Fruit fly (Drosophila melanogaster) whole organism, embryonic: ENCODE measurements around the gene Cpr23B.

Experiments
- Atf3 ChIP-seq: fragments of 200-800 bp; sonication (Bioruptor generic); optimal IDR thresholded peaks from 3 replicates; lab custom pipeline; 2016; ENCODE audit warnings: missing biosample characterization, missing genetic modification characterization
- CG1024 ChIP-seq: fragments of 200-800 bp; sonication (Bioruptor generic); IDR thresholded peaks from 2 replicates; pipeline ENCODE4 v1.3.6; 2022; ENCODE audit warnings: missing biosample characterization, missing genetic modification characterization
- CG10431 ChIP-seq: fragments of 200-800 bp; sonication (Bioruptor generic); optimal IDR thresholded peaks from 3 replicates; lab custom pipeline; 2018; ENCODE audit warnings: missing biosample characterization, mild to moderate bottlenecking, missing genetic modification characterization
- CG10565 ChIP-seq: fragments of 200-800 bp; sonication (Bioruptor generic); optimal IDR thresholded peaks from 3 replicates; lab custom pipeline; 2016; ENCODE audit warnings: missing biosample characterization, mild to moderate bottlenecking, missing genetic modification characterization
- CG14860 ChIP-seq: fragments of 200-800 bp; sonication (Bioruptor generic); IDR thresholded peaks from 3 replicates; pipeline ENCODE4 v1.3.6; 2022; ENCODE audit warnings: missing biosample characterization, missing genetic modification characterization; ENCODE audit not compliant: partially characterized antibody
- CG15479 ChIP-seq: fragments of 200-800 bp; sonication (Bioruptor generic); optimal IDR thresholded peaks from 3 replicates; lab custom pipeline; 2019; ENCODE audit warnings: missing biosample characterization, mild to moderate bottlenecking, missing genetic modification characterization, moderate library complexity
- CG17385 ChIP-seq: fragments of 200-800 bp; sonication (Bioruptor generic); optimal IDR thresholded peaks from 3 replicates; lab custom pipeline; 2018; ENCODE audit warnings: missing biosample characterization, mild to moderate bottlenecking, missing genetic modification characterization
- CG17802 ChIP-seq: fragments of 200-800 bp; sonication (Bioruptor generic); optimal IDR thresholded peaks from 2 replicates; lab custom pipeline; 2018; ENCODE audit warnings: missing biosample characterization, mild to moderate bottlenecking, missing genetic modification characterization, moderate library complexity
- CG17829 ChIP-seq: fragments of 200-800 bp; optimal IDR thresholded peaks from 2 replicates; lab custom pipeline; 2019; ENCODE audit warnings: missing biosample characterization, mild to moderate bottlenecking, missing genetic modification characterization, moderate library complexity
- CG18011 ChIP-seq: fragments of 200-800 bp; sonication (Bioruptor generic); optimal IDR thresholded peaks from 2 replicates; lab custom pipeline; 2017; ENCODE audit warnings: missing biosample characterization, missing genetic modification characterization, mild to moderate bottlenecking, moderate library complexity, missing genotype
- CG1832 ChIP-seq: fragments of 200-800 bp; sonication (Bioruptor generic); optimal IDR thresholded peaks from 2 replicates; lab custom pipeline; 2017; ENCODE audit warnings: missing biosample characterization, mild to moderate bottlenecking, missing genetic modification characterization, inconsistent platforms
- CG18599 ChIP-seq: fragments of 200-800 bp; sonication (Bioruptor generic); optimal IDR thresholded peaks from 3 replicates; lab custom pipeline; 2017; ENCODE audit warnings: missing biosample characterization, missing genetic modification characterization, mild to moderate bottlenecking, moderate library complexity, missing genetic modification reagents
- CG2712 ChIP-seq: fragments of 200-800 bp; optimal IDR thresholded peaks from 3 replicates; lab custom pipeline; 2019; ENCODE audit warnings: missing biosample characterization, mild to moderate bottlenecking, missing genetic modification characterization, moderate library complexity
- CG31365 ChIP-seq: fragments of 200-800 bp; sonication (Bioruptor generic); optimal IDR thresholded peaks from 2 replicates; lab custom pipeline; 2018; ENCODE audit warnings: missing biosample characterization, mild to moderate bottlenecking, missing genetic modification characterization
- CG43689 ChIP-seq: fragments of 200-800 bp; sonication (Bioruptor generic); IDR thresholded peaks from 2 replicates; pipeline ENCODE4 v1.3.6; 2022; ENCODE audit warnings: missing biosample characterization, missing genetic modification characterization
- CG7357 ChIP-seq: fragments of 200-800 bp; sonication (Bioruptor generic); IDR thresholded peaks from 3 replicates; pipeline ENCODE4 v1.3.6; 2022; ENCODE audit warnings: missing biosample characterization, missing genetic modification characterization
- CG8281 ChIP-seq: fragments of 200-800 bp; sonication (Bioruptor generic); optimal IDR thresholded peaks from 2 replicates; lab custom pipeline; 2018; ENCODE audit warnings: missing biosample characterization, mild to moderate bottlenecking, missing genetic modification characterization, moderate library complexity
- CG8359 ChIP-seq: fragments of 200-800 bp; sonication (Bioruptor generic); optimal IDR thresholded peaks from 2 replicates; lab custom pipeline; 2017; ENCODE audit warnings: missing biosample characterization, mild to moderate bottlenecking, missing genetic modification characterization, borderline replicate concordance
- Dbx ChIP-seq: fragments of 200-800 bp; sonication (Bioruptor generic); IDR thresholded peaks from 3 replicates; pipeline ENCODE4 v1.3.6; 2022; ENCODE audit warnings: missing biosample characterization, missing genetic modification characterization
- Doc2 ChIP-seq: fragments of 200-800 bp; sonication (Bioruptor generic); IDR thresholded peaks from 2 replicates; pipeline ENCODE4 v1.3.6; 2022; ENCODE audit warnings: missing biosample characterization, missing genetic modification characterization
- Kr ChIP-seq: fragments of 200-800 bp; sonication (Bioruptor generic); optimal IDR thresholded peaks from 2 replicates; lab custom pipeline; 2017; ENCODE audit warnings: missing biosample characterization, mild to moderate bottlenecking, missing genetic modification characterization
- MESR4 ChIP-seq: fragments of 200-800 bp; sonication (Bioruptor generic); optimal IDR thresholded peaks from 2 replicates; lab custom pipeline; 2018; ENCODE audit warnings: missing biosample characterization, mild to moderate bottlenecking, missing genetic modification characterization, moderate library complexity
- Optix ChIP-seq: fragments of 200-800 bp; sonication (Bioruptor generic); IDR thresholded peaks from 3 replicates; pipeline ENCODE4 v1.3.6; 2022; ENCODE audit warnings: missing biosample characterization, missing genetic modification characterization
- Rfx ChIP-seq: fragments of 200-800 bp; sonication (Bioruptor generic); IDR thresholded peaks from 2 replicates; pipeline ENCODE4 v1.3.6; 2022; ENCODE audit warnings: missing biosample characterization, missing genetic modification characterization
- Side ChIP-seq: fragments of 200-800 bp; sonication (Bioruptor generic); optimal IDR thresholded peaks from 2 replicates; lab custom pipeline; 2016; ENCODE audit warnings: missing biosample characterization, missing genetic modification characterization
- Trl ChIP-seq, 3 experiments: fragments of >200 bp in 2 of 3; fragments of 200-800 bp in 1 of 3; sonication (Bioruptor generic) in 1 of 3; optimal IDR thresholded peaks; 2 replicates in 1 of 3; 3 replicates in 2 of 3; lab custom pipeline; 2016 to 2017; ENCODE audit warnings: missing biosample characterization in 1 of 3, missing genetic modification characterization in 1 of 3
- ac ChIP-seq: fragments of 200-800 bp; sonication (Bioruptor generic); optimal IDR thresholded peaks from 3 replicates; lab custom pipeline; 2017; ENCODE audit warnings: missing biosample characterization, mild to moderate bottlenecking, missing genetic modification characterization
- ato ChIP-seq: fragments of 200-800 bp; sonication (Bioruptor generic); IDR thresholded peaks from 2 replicates; pipeline ENCODE4 v1.3.6; 2022; ENCODE audit warnings: missing biosample characterization, missing genetic modification characterization; ENCODE audit not compliant: partially characterized antibody
- crol ChIP-seq: fragments of 200-800 bp; sonication (Bioruptor generic); IDR thresholded peaks from 2 replicates; pipeline ENCODE4 v1.3.6; 2022; ENCODE audit warnings: missing biosample characterization, missing genetic modification characterization
- crp ChIP-seq, 2 experiments: fragments of 200-800 bp; sonication (Bioruptor generic); optimal IDR thresholded peaks; 2 replicates in 1 of 2; 3 replicates in 1 of 2; lab custom pipeline; 2017; ENCODE audit warnings: missing biosample characterization in 2 of 2, missing genetic modification characterization in 2 of 2, mild to moderate bottlenecking in 1 of 2, moderate library complexity in 1 of 2
- dati ChIP-seq: fragments of 200-800 bp; sonication (Bioruptor generic); IDR thresholded peaks from 2 replicates; pipeline ENCODE4 v1.3.6; 2022; ENCODE audit warnings: missing biosample characterization, missing genetic modification characterization
- esg ChIP-seq: fragments of 200-800 bp; sonication (Bioruptor generic); conservative IDR thresholded peaks from 2 replicates; pipeline ENCODE4 v1.3.6; 2022; ENCODE audit warnings: missing biosample characterization, missing genetic modification characterization
- insv ChIP-seq, 2 experiments: fragments of 200-800 bp; sonication (Bioruptor generic); optimal IDR thresholded peaks; 3 replicates each; lab custom pipeline; 2016 to 2018; ENCODE audit warnings: missing biosample characterization in 2 of 2, missing genetic modification characterization in 2 of 2
- nau ChIP-seq: fragments of 200-800 bp; sonication (Bioruptor generic); optimal IDR thresholded peaks from 3 replicates; lab custom pipeline; 2017; ENCODE audit warnings: missing biosample characterization, mild to moderate bottlenecking, missing genetic modification characterization, missing genetic modification reagents
- nmo ChIP-seq: fragments of 200-800 bp; sonication (Bioruptor generic); optimal IDR thresholded peaks from 2 replicates; lab custom pipeline; 2018; ENCODE audit warnings: missing biosample characterization, mild to moderate bottlenecking, missing genetic modification characterization, moderate library complexity
- pan ChIP-seq, 4 experiments: fragments of >200 bp in 3 of 4; fragments of 200-800 bp in 1 of 4; sonication (Bioruptor generic) in 1 of 4; optimal IDR thresholded peaks in 3 of 4; IDR thresholded peaks in 1 of 4; 2 replicates each; pipeline versions ENCODE4 v1.3.6 to Lab custom; 2017 to 2022; ENCODE audit warnings: missing biosample characterization in 2 of 4, missing genetic modification characterization in 2 of 4, mixed read lengths in 1 of 4
- slp2 ChIP-seq: fragments of 200-800 bp; sonication (Bioruptor generic); optimal IDR thresholded peaks from 2 replicates; lab custom pipeline; 2016; ENCODE audit warnings: missing biosample characterization, missing genetic modification characterization
- so ChIP-seq: fragments of 200-800 bp; sonication (Bioruptor generic); IDR thresholded peaks from 3 replicates; pipeline ENCODE4 v1.3.6; 2022; ENCODE audit warnings: missing biosample characterization, missing genetic modification characterization
- tio ChIP-seq: fragments of 200-800 bp; sonication (Bioruptor generic); optimal IDR thresholded peaks from 2 replicates; lab custom pipeline; 2017; ENCODE audit warnings: missing biosample characterization, missing genetic modification characterization, inconsistent platforms
- ttk ChIP-seq: fragments of 200-800 bp; sonication (Bioruptor generic); IDR thresholded peaks from 2 replicates; pipeline ENCODE4 v2.1.2; 2022; ENCODE audit warnings: missing biosample characterization, missing genetic modification characterization
- twi ChIP-seq: fragments of 200-800 bp; optimal IDR thresholded peaks from 2 replicates; lab custom pipeline; 2019; ENCODE audit warnings: missing biosample characterization, mild to moderate bottlenecking, missing genetic modification characterization, moderate library complexity
- vfl ChIP-seq: fragments of 200-800 bp; sonication (Bioruptor generic); optimal IDR thresholded peaks from 2 replicates; lab custom pipeline; 2016; ENCODE audit warnings: missing biosample characterization, missing genetic modification characterization
- vnd ChIP-seq: fragments of 200-800 bp; sonication (Bioruptor generic); IDR thresholded peaks from 3 replicates; pipeline ENCODE4 v1.3.6; 2022; ENCODE audit warnings: missing biosample characterization, missing genetic modification characterization; ENCODE audit not compliant: partially characterized antibody
- yki ChIP-seq: fragments of >200 bp; optimal IDR thresholded peaks from 3 replicates; lab custom pipeline; 2018
- z ChIP-seq: fragments of 200-800 bp; sonication (Bioruptor generic); IDR thresholded peaks from 3 replicates; pipeline ENCODE4 v1.3.6; 2022; ENCODE audit warnings: missing biosample characterization, missing genetic modification characterization

Cpr23B gene

DNA sequence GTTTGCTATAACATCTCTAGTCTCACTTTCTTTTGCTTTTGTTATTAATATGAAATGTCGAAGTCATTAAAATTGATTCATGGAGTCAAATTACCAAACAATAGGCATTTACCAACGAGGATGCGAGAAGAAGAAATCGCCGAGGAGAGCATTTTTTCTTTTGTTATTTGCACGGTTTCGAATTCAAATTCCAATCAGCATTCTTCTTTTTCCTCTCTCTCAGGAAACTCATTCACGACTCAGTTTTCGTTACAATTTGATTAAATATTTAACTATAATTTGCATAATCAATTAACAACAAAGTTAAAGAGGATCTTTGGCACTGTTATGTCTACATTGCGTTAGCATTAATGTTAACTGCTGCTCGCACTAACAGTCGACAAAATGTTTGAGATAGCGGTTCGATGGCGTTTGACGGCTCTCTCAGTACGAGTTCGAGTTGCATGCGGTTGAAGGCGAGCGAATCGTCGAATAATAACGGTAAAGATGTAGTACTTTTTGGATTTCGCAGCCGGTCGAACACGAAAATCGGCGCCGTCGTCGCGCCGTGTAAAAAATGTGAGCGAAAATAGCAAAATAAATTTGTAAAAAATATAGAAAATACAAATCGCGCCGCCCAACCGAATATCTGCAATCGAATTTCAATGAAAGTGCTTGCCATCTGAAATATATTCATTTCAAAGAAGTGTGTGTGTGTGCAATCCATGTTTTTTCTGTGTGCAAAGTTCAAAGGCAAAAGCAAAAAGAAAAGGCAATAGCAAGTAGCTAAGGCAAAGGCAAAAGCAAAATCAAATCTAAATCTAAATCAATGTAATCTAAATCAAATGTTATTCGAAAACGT lies 49.8 kb downstream of the Cpr23B start (continued):
- TF ChIP-seq Trl (optimal IDR thresholded peaks at IDR 0.05; lab: Kevin White, UChicago) = peak in 1 of 2 experiments; percentile 19
- TF ChIP-seq Trl (GFP tag; optimal IDR thresholded peaks at IDR 0.05; lab: Kevin White, UChicago) = no peak
- TF ChIP-seq CG10431 (GFP tag; lab: Kevin White, UChicago) = no peak

DNA sequence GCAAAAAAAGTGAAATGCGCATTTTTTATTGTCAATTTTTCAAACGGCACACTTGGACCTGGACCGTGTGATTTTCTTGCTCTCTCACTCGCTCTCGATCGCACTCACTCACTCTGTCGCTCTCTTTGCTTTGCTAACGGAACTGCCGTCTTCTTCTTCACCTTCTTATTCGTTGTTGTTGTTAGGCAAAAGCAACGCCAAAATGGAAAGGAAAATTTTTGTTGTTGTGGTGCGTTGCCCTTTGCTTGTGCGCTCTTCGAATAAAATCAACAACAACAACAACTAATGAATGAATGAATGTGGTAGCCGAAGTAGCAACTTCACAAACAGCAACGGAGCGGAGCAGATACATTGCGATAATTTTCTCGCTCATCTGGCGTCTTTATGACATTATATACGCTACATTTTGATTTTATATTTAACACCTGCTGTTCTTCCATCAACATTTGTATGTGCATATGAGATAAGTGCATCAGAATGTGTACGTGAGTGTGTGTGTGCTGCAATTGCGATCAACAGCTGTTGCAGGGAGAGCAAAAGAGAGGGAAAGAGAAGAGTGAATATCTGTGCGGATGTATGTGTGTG lies 50.7 kb downstream of the Cpr23B start:
- TF ChIP-seq CG17802 (no peak), crol (GFP tag; lab: Robert Waterston, UW) (no peak), ac (GFP tag; lab: Kevin White, UChicago) (peak; percentile 63), crp (GFP tag; optimal IDR thresholded peaks at IDR 0.05; lab: Kevin White, UChicago) (peak in 1 of 2 experiments; percentile 31), vfl (GFP tag; lab: Kevin White, UChicago) (no peak), tio (GFP tag; lab: Kevin White, UChicago) (no peak), dati (GFP tag; lab: Robert Waterston, UW) (no peak), CG17385 (GFP tag; lab: Kevin White, UChicago) (peak; percentile 90), CG8359 (GFP tag; lab: Kevin White, UChicago) (no peak), MESR4 (no peak), nmo (GFP tag; lab: Kevin White, UChicago) (no peak), CG17829 (tag; lab: Kevin White, UChicago) (no peak), Optix (GFP tag; lab: Robert Waterston, UW) (no peak), pan (optimal IDR thresholded peaks at IDR 0.05; lab: Kevin White, UChicago) (no peak), pan (GFP tag; optimal IDR thresholded peaks at IDR 0.05 in 1 of 2, IDR thresholded peaks at IDR 0.05 in 1 of 2) (no peak), CG7357 (GFP tag; lab: Robert Waterston, UW) (no peak), so (GFP tag; lab: Robert Waterston, UW) (no peak), CG18599 (GFP tag; lab: Kevin White, UChicago) (no peak), CG15479 (GFP tag; lab: Kevin White, UChicago) (peak; percentile 93), esg (no peak), CG1832 (peak; percentile 66), CG31365 (tag; lab: Kevin White, UChicago) (no peak), CG2712 (tag; lab: Kevin White, UChicago) (no peak), z (GFP tag; lab: Robert Waterston, UW) (no peak), CG1024 (GFP tag; lab: Robert Waterston, UW) (no peak), insv (GFP tag; optimal IDR thresholded peaks at IDR 0.05; lab: Kevin White, UChicago) (peak in 1 of 2 experiments; percentile 8), CG18011 (GFP tag; lab: Kevin White, UChicago) (no peak), nau (GFP tag; lab: Kevin White, UChicago) (peak; percentile 24), Rfx (no peak), twi (tag; lab: Kevin White, UChicago) (peak; percentile 75), ttk (GFP tag; lab: Robert Waterston, UW) (no peak), Atf3 (GFP tag; lab: Kevin White, UChicago) (no peak), CG10431 (GFP tag; lab: Kevin White, UChicago) (no peak), CG14860 (no peak), Doc2 (GFP tag; lab: Robert Waterston, UW) (no peak), Side (GFP tag; lab: Kevin White, UChicago) (no peak), Kr (GFP tag; lab: Kevin White, UChicago) (no peak), CG43689 (no peak), ato (GFP tag; lab: Robert Waterston, UW) (no peak), CG10565 (GFP tag; lab: Kevin White, UChicago) (no peak), slp2 (GFP tag; lab: Kevin White, UChicago) (no peak), vnd (GFP tag; lab: Robert Waterston, UW) (no peak), Dbx (GFP tag; lab: Robert Waterston, UW) (no peak), yki (lab: Kevin White, UChicago) (no peak), CG8281 (peak; percentile 91)
